Worm (Caenorhabditis elegans) whole organism, late embryonic: Measurements from ENCODE around the gene hpo-36.

ENCODE experiments used
- C08G9.2 ChIP-seq: sonication (generic microtip); optimal IDR thresholded peaks from 2 replicates; lab custom pipeline; 2016; ENCODE audit warnings: mild to moderate bottlenecking, missing genetic modification characterization, moderate library complexity, missing compliant biosample characterization
- F13H6.1 ChIP-seq: sonication (generic microtip); optimal IDR thresholded peaks from 2 replicates; lab custom pipeline; 2016; ENCODE audit warnings: missing genetic modification characterization, missing compliant biosample characterization
- K09A11.1 ChIP-seq: sonication (generic microtip); optimal IDR thresholded peaks from 2 replicates; lab custom pipeline; 2017; ENCODE audit warnings: antibody characterized with exemption, mild to moderate bottlenecking, missing genetic modification characterization, missing compliant biosample characterization; ENCODE audit not compliant: insufficient read depth
- T23F11.4 ChIP-seq: fragments of 200-800 bp; sonication (Bioruptor generic); optimal IDR thresholded peaks from 2 replicates; lab custom pipeline; 2018; ENCODE audit warnings: mild to moderate bottlenecking, missing genetic modification characterization, missing compliant biosample characterization
- Y22D7AL.16 ChIP-seq: sonication (generic microtip); optimal IDR thresholded peaks from 2 replicates; lab custom pipeline; 2016; ENCODE audit warnings: missing genetic modification characterization, missing compliant biosample characterization
- ahr-1 ChIP-seq: sonication (generic microtip); optimal IDR thresholded peaks from 2 replicates; lab custom pipeline; 2016; ENCODE audit warnings: missing genetic modification characterization, missing compliant biosample characterization
- ceh-24 ChIP-seq: sonication (generic microtip); optimal IDR thresholded peaks from 2 replicates; lab custom pipeline; 2016; ENCODE audit warnings: mild to moderate bottlenecking, missing genetic modification characterization, missing compliant biosample characterization
- ceh-31 ChIP-seq: sonication (generic microtip); optimal IDR thresholded peaks from 2 replicates; lab custom pipeline; 2016; ENCODE audit warnings: missing genetic modification characterization, missing compliant biosample characterization
- ceh-34 ChIP-seq: sonication (generic microtip); optimal IDR thresholded peaks from 2 replicates; lab custom pipeline; 2016; ENCODE audit warnings: mild to moderate bottlenecking, missing genetic modification characterization, missing compliant biosample characterization
- che-1 ChIP-seq: sonication (generic microtip); optimal IDR thresholded peaks from 2 replicates; lab custom pipeline; 2016; ENCODE audit warnings: mild to moderate bottlenecking, missing genetic modification characterization, missing compliant biosample characterization
- elt-2 ChIP-seq: sonication (generic microtip); optimal IDR thresholded peaks from 2 replicates; lab custom pipeline; 2016; ENCODE audit warnings: missing genetic modification reagents, missing genetic modification characterization, missing compliant biosample characterization
- elt-4 ChIP-seq: sonication (generic microtip); optimal IDR thresholded peaks from 2 replicates; lab custom pipeline; 2016; ENCODE audit warnings: missing genetic modification characterization, missing compliant biosample characterization
- ets-4 ChIP-seq: sonication (generic microtip); optimal IDR thresholded peaks from 2 replicates; lab custom pipeline; 2016; ENCODE audit warnings: missing genetic modification characterization, missing compliant biosample characterization
- eyg-1 ChIP-seq: sonication (generic microtip); optimal IDR thresholded peaks from 2 replicates; lab custom pipeline; 2016; ENCODE audit warnings: missing genotype, missing genetic modification characterization, missing compliant biosample characterization
- fax-1 ChIP-seq: sonication (generic microtip); optimal IDR thresholded peaks from 2 replicates; lab custom pipeline; 2016; ENCODE audit warnings: missing genotype, missing genetic modification characterization, missing compliant biosample characterization
- fkh-6 ChIP-seq: sonication (generic microtip); optimal IDR thresholded peaks from 2 replicates; lab custom pipeline; 2016; ENCODE audit warnings: missing genetic modification characterization, missing compliant biosample characterization
- gmeb-2 ChIP-seq: sonication (generic microtip); optimal IDR thresholded peaks from 2 replicates; lab custom pipeline; 2016; ENCODE audit warnings: missing genetic modification characterization, inconsistent platforms, missing compliant biosample characterization
- hlh-13 ChIP-seq: fragments of 200-800 bp; sonication (Bioruptor generic); optimal IDR thresholded peaks from 2 replicates; lab custom pipeline; 2018; ENCODE audit warnings: mild to moderate bottlenecking, missing genetic modification characterization, missing compliant biosample characterization
- hlh-15 ChIP-seq: sonication (generic microtip); optimal IDR thresholded peaks from 2 replicates; lab custom pipeline; 2016; ENCODE audit warnings: missing genetic modification characterization, missing compliant biosample characterization
- hlh-30 ChIP-seq: sonication (generic microtip); optimal IDR thresholded peaks from 2 replicates; lab custom pipeline; 2017; ENCODE audit warnings: antibody characterized with exemption, missing genetic modification characterization, missing compliant biosample characterization; ENCODE audit not compliant: insufficient read depth
- hlh-8 ChIP-seq: sonication (generic microtip); optimal IDR thresholded peaks from 2 replicates; lab custom pipeline; 2016; ENCODE audit warnings: missing genotype, missing genetic modification characterization, missing compliant biosample characterization
- lin-11 ChIP-seq: fragments of 200-800 bp; sonication (Bioruptor generic); optimal IDR thresholded peaks from 2 replicates; lab custom pipeline; 2018; ENCODE audit warnings: mild to moderate bottlenecking, missing genetic modification characterization, missing compliant biosample characterization
- madf-2 ChIP-seq: sonication (generic microtip); optimal IDR thresholded peaks from 2 replicates; lab custom pipeline; 2017; ENCODE audit warnings: missing genetic modification characterization, missing compliant biosample characterization
- mec-3 ChIP-seq: sonication (generic microtip); optimal IDR thresholded peaks from 2 replicates; lab custom pipeline; 2016; ENCODE audit warnings: borderline replicate concordance, missing genetic modification characterization, missing compliant biosample characterization
- nfya-1 ChIP-seq: sonication (generic microtip); optimal IDR thresholded peaks from 2 replicates; lab custom pipeline; 2017; ENCODE audit warnings: missing genetic modification characterization, mild to moderate bottlenecking, missing compliant biosample characterization, antibody characterized with exemption, moderate library complexity
- nhr-232 ChIP-seq: sonication (generic microtip); optimal IDR thresholded peaks from 2 replicates; lab custom pipeline; 2016; ENCODE audit warnings: missing genetic modification characterization, missing compliant biosample characterization
- npax-4 ChIP-seq: sonication (generic microtip); optimal IDR thresholded peaks from 2 replicates; lab custom pipeline; 2016; ENCODE audit warnings: missing genetic modification characterization, missing compliant biosample characterization
- pag-3 ChIP-seq: sonication (generic microtip); optimal IDR thresholded peaks from 2 replicates; lab custom pipeline; 2016; ENCODE audit warnings: missing compliant biosample characterization, missing genetic modification characterization, borderline replicate concordance
- pha-4 ChIP-seq: fragments of 150-350 bp; optimal IDR thresholded peaks from 2 replicates; lab custom pipeline; 2018; ENCODE audit warnings: missing biosample characterization, missing genetic modification reagents, missing genetic modification characterization
- pqm-1 ChIP-seq: sonication (generic microtip); optimal IDR thresholded peaks from 2 replicates; lab custom pipeline; 2016; ENCODE audit warnings: missing genetic modification characterization, missing compliant biosample characterization
- ref-2 ChIP-seq: sonication (generic microtip); optimal IDR thresholded peaks from 2 replicates; lab custom pipeline; 2016; ENCODE audit warnings: missing genetic modification characterization, missing compliant biosample characterization
- sdc-2 ChIP-seq: sonication (generic microtip); optimal IDR thresholded peaks from 2 replicates; lab custom pipeline; 2016; ENCODE audit warnings: missing genotype, missing genetic modification characterization, missing compliant biosample characterization
- sox-2 ChIP-seq: fragments of 200-800 bp; sonication (Bioruptor generic); IDR thresholded peaks from 2 replicates; pipeline ENCODE4 v1.3.6; 2022; ENCODE audit warnings: missing genetic modification reagents, missing genetic modification characterization, missing compliant biosample characterization
- tbx-2 ChIP-seq: sonication (generic microtip); optimal IDR thresholded peaks from 2 replicates; lab custom pipeline; 2016; ENCODE audit warnings: missing genetic modification characterization, missing compliant biosample characterization
- ttx-3 ChIP-seq: sonication (generic microtip); optimal IDR thresholded peaks from 2 replicates; lab custom pipeline; 2016; ENCODE audit warnings: missing genetic modification reagents, missing genetic modification characterization, missing compliant biosample characterization
- unc-55 ChIP-seq: sonication (generic microtip); optimal IDR thresholded peaks from 2 replicates; lab custom pipeline; 2017; ENCODE audit warnings: missing biosample characterization, missing genetic modification reagents, missing genetic modification characterization
- ztf-16 ChIP-seq: sonication (generic microtip); optimal IDR thresholded peaks from 2 replicates; lab custom pipeline; 2017; ENCODE audit warnings: missing genetic modification characterization, missing compliant biosample characterization

Gene hpo-36

ce11 chrV:3695254-3695653 lies 43.9 kb downstream of the hpo-36 start:
- TF ChIP-seq fax-1 (tag; lab: Kevin White, UChicago) (no peak), che-1 (tag; lab: Kevin White, UChicago) (no peak), mec-3 (tag; lab: Kevin White, UChicago) (no peak), fkh-6 (no peak), ceh-34 (no peak), lin-11 (no peak), eyg-1 (no peak), gmeb-2 (tag; lab: Kevin White, UChicago) (no peak), ztf-16 (tag; lab: Kevin White, UChicago) (no peak), tbx-2 (tag; lab: Kevin White, UChicago) (no peak), elt-2 (tag; lab: Kevin White, UChicago) (no peak), hlh-13 (GFP tag; lab: Kevin White, UChicago) (no peak), ttx-3 (tag; lab: Kevin White, UChicago) (no peak), pha-4 (tag; lab: Kevin White, UChicago) (no peak), T23F11.4 (GFP tag; lab: Kevin White, UChicago) (no peak), madf-2 (tag; lab: Kevin White, UChicago) (no peak), ahr-1 (tag; lab: Kevin White, UChicago) (no peak), hlh-30 (tag; lab: Kevin White, UChicago) (no peak)

- TF ChIP-seq mec-3 (tag; lab: Kevin White, UChicago) (no peak), F13H6.1 (tag; lab: Kevin White, UChicago) (no peak), nhr-232 (tag; lab: Kevin White, UChicago) (no peak)
Measured at ce11 chrV:3693657-3694056, 45.5 kb downstream of the hpo-36 start.

- TF ChIP-seq elt-2 (tag; lab: Kevin White, UChicago), result peak; percentile 20
- TF ChIP-seq pqm-1 (tag; lab: Kevin White, UChicago), result no peak
- TF ChIP-seq sdc-2, result no peak
- no peak for TF ChIP-seq che-1 (tag; lab: Kevin White, UChicago)
Measured at ce11 chrV:3692613-3693012, 46.6 kb downstream of the hpo-36 start.

ce11 chrV:3688733-3689132 lies 50.5 kb downstream of the hpo-36 start:
- TF ChIP-seq ceh-31 (tag; lab: Kevin White, UChicago) (peak; percentile 25), fax-1 (tag; lab: Kevin White, UChicago) (no peak), sox-2 (peak; percentile 54), nhr-232 (tag; lab: Kevin White, UChicago) (no peak), ref-2 (tag; lab: Kevin White, UChicago) (no peak), unc-55 (GFP tag; lab: Kevin White, UChicago) (peak; percentile 5), nfya-1 (peak; percentile 45), hlh-8 (tag; lab: Kevin White, UChicago) (peak; percentile 42), hlh-30 (tag; lab: Kevin White, UChicago) (peak; percentile 23), ceh-34 (peak; percentile 32), hlh-13 (GFP tag; lab: Kevin White, UChicago) (no peak)

ce11 chrV:3686899-3687298 lies 52.3 kb downstream of the hpo-36 start, which contains the start of gene unc-132:
unc-132 (plus strand) TSS chrV:3687106.
- no peak for TF ChIP-seq mec-3 (tag; lab: Kevin White, UChicago)
- TF ChIP-seq hlh-15 (tag; lab: Kevin White, UChicago), result no peak
- no peak for TF ChIP-seq lin-11
- TF ChIP-seq elt-4, result no peak
- no peak for TF ChIP-seq C08G9.2
- no peak for TF ChIP-seq Y22D7AL.16 (tag; lab: Kevin White, UChicago)
- no peak for TF ChIP-seq pag-3 (tag; lab: Kevin White, UChicago)
- TF ChIP-seq eyg-1, result no peak
- TF ChIP-seq ceh-24 (tag; lab: Kevin White, UChicago), result no peak
- TF ChIP-seq ets-4 (tag; lab: Kevin White, UChicago), result no peak
- no peak for TF ChIP-seq npax-4 (tag; lab: Kevin White, UChicago)
- TF ChIP-seq hlh-13 (GFP tag; lab: Kevin White, UChicago), result no peak
- TF ChIP-seq madf-2 (tag; lab: Kevin White, UChicago), result no peak
- TF ChIP-seq unc-55 (GFP tag; lab: Kevin White, UChicago), result no peak
- TF ChIP-seq K09A11.1 (tag; lab: Kevin White, UChicago), result no peak
